Worm (Caenorhabditis elegans) whole organism, L2 larva: Measurements from ENCODE around the gene sru-48.

Source experiments
- C34F6.9 ChIP-seq: fragments of 150-350 bp; optimal IDR thresholded peaks from 2 replicates; lab custom pipeline; 2014; ENCODE audit warnings: missing biosample characterization, missing genetic modification characterization
- R02D3.7 ChIP-seq: fragments of 150-350 bp; optimal IDR thresholded peaks from 2 replicates; lab custom pipeline; 2014; ENCODE audit warnings: missing biosample characterization, missing genetic modification characterization
- alr-1 ChIP-seq: fragments of 150-350 bp; optimal IDR thresholded peaks from 2 replicates; lab custom pipeline; 2014; ENCODE audit warnings: missing biosample characterization, missing genetic modification characterization
- ama-1 ChIP-seq: fragments of 150-350 bp; optimal IDR thresholded peaks from 2 replicates; lab custom pipeline; 2018; ENCODE audit warnings: inconsistent platforms
- lin-39 ChIP-seq: fragments of 150-350 bp; optimal IDR thresholded peaks from 2 replicates; lab custom pipeline; 2014; ENCODE audit warnings: missing biosample characterization, missing genetic modification reagents, missing genetic modification characterization
- nhr-21 ChIP-seq: fragments of 150-350 bp; optimal IDR thresholded peaks from 2 replicates; lab custom pipeline; 2014; ENCODE audit warnings: missing biosample characterization, missing genetic modification characterization
- nhr-23 ChIP-seq: fragments of 150-350 bp; optimal IDR thresholded peaks from 2 replicates; lab custom pipeline; 2014; ENCODE audit warnings: missing biosample characterization, missing genetic modification reagents, missing genetic modification characterization
- nhr-25 ChIP-seq: fragments of 150-350 bp; sonication (generic microtip); optimal IDR thresholded peaks from 3 replicates; lab custom pipeline; 2014; ENCODE audit warnings: missing biosample characterization, missing genetic modification characterization
- unc-62 ChIP-seq: fragments of 150-350 bp; optimal IDR thresholded peaks from 2 replicates; lab custom pipeline; 2014; ENCODE audit warnings: missing biosample characterization, missing genetic modification reagents, missing genetic modification characterization
- ztf-11 ChIP-seq: sonication (generic microtip); optimal IDR thresholded peaks from 2 replicates; lab custom pipeline; 2017; ENCODE audit warnings: missing biosample characterization, missing genetic modification characterization
- ztf-4 ChIP-seq: fragments of 150-350 bp; optimal IDR thresholded peaks from 2 replicates; lab custom pipeline; 2014; ENCODE audit warnings: missing biosample characterization, missing genetic modification characterization

DNA sequence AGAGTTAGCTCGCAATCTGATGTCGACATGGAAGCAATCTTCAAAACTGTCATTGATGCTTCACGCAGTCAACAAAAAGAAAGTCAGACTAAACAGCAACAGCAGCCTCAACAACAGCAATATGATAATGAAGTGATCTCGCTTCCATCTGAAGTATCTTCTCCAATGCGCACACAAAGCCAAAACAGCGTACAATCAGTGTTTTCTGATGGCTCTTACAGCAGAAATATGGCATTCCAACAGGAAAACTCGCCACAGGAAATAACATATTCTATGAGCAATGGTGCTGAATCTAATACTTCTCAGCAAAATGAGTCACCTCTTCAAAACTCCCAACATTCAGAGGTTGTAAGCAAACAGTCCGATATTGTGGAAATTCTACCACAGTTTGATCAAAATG, 22.9 kb downstream of the sru-48 start:
- TF ChIP-seq nhr-21 (tag; lab: Kevin White, UChicago) (no peak), ama-1 (lab: Kevin White, UChicago) (no peak), alr-1 (tag; lab: Kevin White, UChicago) (no peak), nhr-25 (tag; lab: Kevin White, UChicago) (no peak), nhr-23 (no peak), ztf-11 (no peak), unc-62 (GFP tag; lab: Kevin White, UChicago) (no peak), ztf-4 (tag; lab: Kevin White, UChicago) (no peak), R02D3.7 (tag; lab: Kevin White, UChicago) (no peak), lin-39 (tag; lab: Kevin White, UChicago) (no peak), C34F6.9 (tag; lab: Kevin White, UChicago) (no peak)
